Worm (Caenorhabditis elegans) whole organism, L3 larva: ENCODE results near the gene srb-3.

Experiments
- ZK546.5 ChIP-seq: sonication (generic microtip); optimal IDR thresholded peaks from 2 replicates; lab custom pipeline; 2017; ENCODE audit warnings: missing biosample characterization, missing genetic modification characterization
- ama-1 ChIP-seq: fragments of 150-350 bp; optimal IDR thresholded peaks from 2 replicates; lab custom pipeline; 2018
- elt-2 ChIP-seq: sonication (generic microtip); optimal IDR thresholded peaks from 2 replicates; lab custom pipeline; 2016; ENCODE audit warnings: missing genetic modification reagents, mild to moderate bottlenecking, missing genetic modification characterization, missing compliant biosample characterization
- fkh-10 ChIP-seq: sonication (generic microtip); optimal IDR thresholded peaks from 2 replicates; lab custom pipeline; 2017; ENCODE audit warnings: missing biosample characterization, missing genetic modification reagents, missing genetic modification characterization
- nhr-12 ChIP-seq: fragments of 150-350 bp; optimal IDR thresholded peaks from 2 replicates; lab custom pipeline; 2014; ENCODE audit warnings: missing biosample characterization, missing genetic modification characterization
- nhr-76 ChIP-seq: fragments of 150-350 bp; sonication (generic microtip); optimal IDR thresholded peaks from 5 replicates; lab custom pipeline; 2014; ENCODE audit warnings: missing biosample characterization, missing genetic modification characterization
- snpc-4 ChIP-seq: fragments of 150-350 bp; optimal IDR thresholded peaks from 2 replicates; lab custom pipeline; 2014; ENCODE audit warnings: missing biosample characterization, missing genetic modification characterization
- tbx-2 ChIP-seq: sonication (generic microtip); optimal IDR thresholded peaks from 2 replicates; lab custom pipeline; 2016; ENCODE audit warnings: mild to moderate bottlenecking, missing genetic modification characterization, missing compliant biosample characterization
- unc-39 ChIP-seq: sonication (generic microtip); optimal IDR thresholded peaks from 4 replicates; lab custom pipeline; 2017; ENCODE audit warnings: missing biosample characterization, missing genetic modification characterization
- ztf-4 ChIP-seq: fragments of 150-350 bp; optimal IDR thresholded peaks from 2 replicates; lab custom pipeline; 2014; ENCODE audit warnings: missing biosample characterization, missing genetic modification characterization

ce11 chrII:5156983-5157382, 9.7 kb downstream of the srb-3 start, which contains the start of gene msp-45:
- TF ChIP-seq ztf-4 (tag; lab: Kevin White, UChicago): no peak
- TF ChIP-seq ZK546.5 (tag; lab: Kevin White, UChicago): no peak
- TF ChIP-seq fkh-10 (GFP tag; lab: Kevin White, UChicago): no peak
- TF ChIP-seq elt-2 (tag; lab: Kevin White, UChicago): no peak
- TF ChIP-seq ama-1 (lab: Kevin White, UChicago): no peak
- no peak for TF ChIP-seq nhr-76 (tag; lab: Kevin White, UChicago)
- no peak for TF ChIP-seq unc-39
- TF ChIP-seq nhr-12 (tag; lab: Kevin White, UChicago): no peak
- no peak for TF ChIP-seq snpc-4 (tag; lab: Kevin White, UChicago)
- no peak for TF ChIP-seq tbx-2 (tag; lab: Kevin White, UChicago)
